Worm (Caenorhabditis elegans) whole organism, early embryonic: ENCODE measurements around the gene rbm-22.

Source experiments
- B0310.2 ChIP-seq: sonication (generic microtip); optimal IDR thresholded peaks from 2 replicates; lab custom pipeline; 2016; ENCODE audit warnings: mild to moderate bottlenecking, missing genetic modification characterization, missing compliant biosample characterization
- F13C5.2 ChIP-seq: sonication (generic microtip); optimal IDR thresholded peaks from 2 replicates; lab custom pipeline; 2017; ENCODE audit warnings: mild to moderate bottlenecking, missing genetic modification characterization, inconsistent platforms, missing compliant biosample characterization
- aly-1 ChIP-seq: sonication (generic microtip); optimal IDR thresholded peaks from 2 replicates; lab custom pipeline; 2016; ENCODE audit warnings: missing genetic modification characterization, missing compliant biosample characterization
- ama-1 ChIP-seq: fragments of 150-350 bp; optimal IDR thresholded peaks from 2 replicates; lab custom pipeline; 2014
- ceh-13 ChIP-seq: fragments of 200-800 bp; sonication (Bioruptor generic); optimal IDR thresholded peaks from 2 replicates; lab custom pipeline; 2018; ENCODE audit warnings: mild to moderate bottlenecking, missing genetic modification characterization, missing compliant biosample characterization
- ceh-36 ChIP-seq: sonication (generic microtip); optimal IDR thresholded peaks from 2 replicates; lab custom pipeline; 2016; ENCODE audit warnings: missing genetic modification characterization, inconsistent platforms, missing compliant biosample characterization
- ets-7 ChIP-seq: sonication (generic microtip); optimal IDR thresholded peaks from 2 replicates; lab custom pipeline; 2016; ENCODE audit warnings: missing genotype, missing genetic modification characterization, missing compliant biosample characterization
- flt-1 ChIP-seq: fragments of 200-800 bp; sonication (Bioruptor generic); IDR thresholded peaks from 2 replicates; pipeline ENCODE4 v1.3.6; 2022; ENCODE audit warnings: missing genetic modification characterization, missing compliant biosample characterization
- hmbx-1 ChIP-seq: sonication (generic microtip); optimal IDR thresholded peaks from 2 replicates; lab custom pipeline; 2016; ENCODE audit warnings: mild to moderate bottlenecking, missing genetic modification characterization, missing compliant biosample characterization
- hmg-4 ChIP-seq: fragments of 200-800 bp; sonication (Bioruptor generic); optimal IDR thresholded peaks from 2 replicates; lab custom pipeline; 2018; ENCODE audit warnings: mild to moderate bottlenecking, missing genetic modification characterization, missing compliant biosample characterization
- hnd-1 ChIP-seq: sonication (generic microtip); optimal IDR thresholded peaks from 2 replicates; lab custom pipeline; 2016; ENCODE audit warnings: missing genetic modification characterization, missing compliant biosample characterization
- pes-1 ChIP-seq: fragments of 200-800 bp; sonication (Bioruptor generic); IDR thresholded peaks from 2 replicates; pipeline ENCODE4 v1.3.6; 2022; ENCODE audit warnings: missing genetic modification reagents, missing genetic modification characterization, missing compliant biosample characterization
- scrt-1 ChIP-seq: fragments of 200-800 bp; sonication (Bioruptor generic); IDR thresholded peaks from 2 replicates; pipeline ENCODE4 v1.3.6; 2022; ENCODE audit warnings: missing genetic modification characterization, missing compliant biosample characterization
- sea-1 ChIP-seq: fragments of 200-800 bp; sonication (Bioruptor generic); conservative IDR thresholded peaks from 2 replicates; pipeline ENCODE4 v1.3.6; 2022; ENCODE audit warnings: missing genetic modification characterization, missing compliant biosample characterization
- tbx-11 ChIP-seq: fragments of 200-800 bp; sonication (Bioruptor generic); IDR thresholded peaks from 2 replicates; pipeline ENCODE4 v1.3.6; 2022; ENCODE audit warnings: missing genetic modification characterization, missing compliant biosample characterization
- tbx-37 ChIP-seq: fragments of 200-800 bp; sonication (Bioruptor generic); conservative IDR thresholded peaks from 2 replicates; pipeline ENCODE4 v1.3.6; 2022; ENCODE audit warnings: missing genetic modification reagents, missing genetic modification characterization, missing compliant biosample characterization
- tra-4 ChIP-seq: sonication (generic microtip); optimal IDR thresholded peaks from 2 replicates; lab custom pipeline; 2017; ENCODE audit warnings: missing genetic modification characterization, missing compliant biosample characterization

Gene rbm-22

ce11 chrIV:10851136-10851535 lies 10.1 kb upstream of the rbm-22 start:
- TF ChIP-seq hmg-4 (no peak), F13C5.2 (tag; lab: Kevin White, UChicago) (no peak), hnd-1 (tag; lab: Kevin White, UChicago) (no peak)

DNA sequence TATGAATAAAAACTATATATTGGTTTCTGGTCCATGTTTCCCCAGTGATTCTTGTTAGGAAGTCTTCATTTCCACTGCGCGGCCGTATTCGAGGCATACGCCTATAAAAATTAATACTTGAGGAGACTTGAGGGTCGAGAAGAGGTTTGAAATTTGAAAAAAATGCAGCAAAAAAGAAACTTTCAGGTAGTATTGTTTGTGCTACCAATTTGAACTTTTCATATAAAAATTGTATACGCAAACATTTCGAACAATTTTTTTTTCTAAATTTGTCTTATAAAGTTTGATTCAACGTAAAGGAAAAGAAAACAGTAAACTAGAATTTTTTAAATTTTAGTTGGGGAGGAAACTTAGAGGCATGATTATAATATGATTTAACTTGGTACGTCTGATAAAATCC lies 9.4 kb upstream of the rbm-22 start, which contains the start of gene T11G6.4:
Gene T11G6.4, minus strand, starts transcription at position 101 of the 400 bp plus-strand sequence.
- no peak for TF ChIP-seq tra-4 (tag; lab: Kevin White, UChicago)
- TF ChIP-seq sea-1 (GFP tag; lab: Robert Waterston, UW) = no peak
- no peak for TF ChIP-seq aly-1 (tag; lab: Kevin White, UChicago)
- no peak for TF ChIP-seq flt-1 (GFP tag; lab: Robert Waterston, UW)
- no peak for TF ChIP-seq ets-7 (tag; lab: Kevin White, UChicago)
- TF ChIP-seq ceh-13 (GFP tag; lab: Kevin White, UChicago) = no peak
- no peak for TF ChIP-seq ceh-36 (tag; lab: Kevin White, UChicago)
- TF ChIP-seq tbx-37 (GFP tag; lab: Robert Waterston, UW) = no peak
- no peak for TF ChIP-seq pes-1 (GFP tag; lab: Robert Waterston, UW)
- TF ChIP-seq hnd-1 (tag; lab: Kevin White, UChicago) = no peak
- no peak for TF ChIP-seq ama-1
- TF ChIP-seq B0310.2 (tag; lab: Kevin White, UChicago) = no peak
- no peak for TF ChIP-seq hmbx-1 (tag; lab: Kevin White, UChicago)
- no peak for TF ChIP-seq hmg-4
- no peak for TF ChIP-seq scrt-1
- no peak for TF ChIP-seq F13C5.2 (tag; lab: Kevin White, UChicago)
- TF ChIP-seq tbx-11 (GFP tag; lab: Robert Waterston, UW) = no peak

ce11 chrIV:10852403-10852802 lies 8.8 kb upstream of the rbm-22 start:
- TF ChIP-seq hnd-1 (tag; lab: Kevin White, UChicago) = no peak
- TF ChIP-seq tbx-11 (GFP tag; lab: Robert Waterston, UW) = no peak
- TF ChIP-seq aly-1 (tag; lab: Kevin White, UChicago) = no peak
- TF ChIP-seq flt-1 (GFP tag; lab: Robert Waterston, UW) = no peak
- no peak for TF ChIP-seq ceh-13 (GFP tag; lab: Kevin White, UChicago)
- TF ChIP-seq pes-1 (GFP tag; lab: Robert Waterston, UW) = no peak
- no peak for TF ChIP-seq ets-7 (tag; lab: Kevin White, UChicago)
- TF ChIP-seq hmg-4 = no peak
- TF ChIP-seq tra-4 (tag; lab: Kevin White, UChicago) = no peak
- TF ChIP-seq scrt-1 = no peak
- no peak for TF ChIP-seq ama-1
- no peak for TF ChIP-seq F13C5.2 (tag; lab: Kevin White, UChicago)
- TF ChIP-seq ceh-36 (tag; lab: Kevin White, UChicago) = no peak

DNA sequence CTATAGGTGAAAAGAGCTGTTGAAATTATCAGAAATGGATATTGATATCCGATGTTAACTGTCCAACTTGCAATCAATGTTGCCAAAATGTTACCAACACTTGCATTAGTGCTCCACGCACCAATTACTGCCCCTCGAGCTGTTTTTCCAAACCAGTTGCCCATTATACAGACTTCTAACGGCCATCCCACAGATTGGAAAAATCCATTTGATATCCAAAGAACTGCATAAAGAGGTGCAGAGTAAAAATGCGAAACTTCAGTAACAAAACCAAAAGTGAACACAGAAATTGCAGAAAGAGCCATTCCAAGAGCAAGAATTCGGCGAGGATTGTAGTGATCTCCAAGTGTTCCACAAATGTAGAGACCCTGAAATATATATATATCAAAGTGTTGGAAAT lies 7.2 kb upstream of the rbm-22 start:
- no peak for TF ChIP-seq hnd-1 (tag; lab: Kevin White, UChicago)
- no peak for TF ChIP-seq aly-1 (tag; lab: Kevin White, UChicago)
- no peak for TF ChIP-seq ets-7 (tag; lab: Kevin White, UChicago)
- no peak for TF ChIP-seq tbx-11 (GFP tag; lab: Robert Waterston, UW)
- no peak for TF ChIP-seq ceh-36 (tag; lab: Kevin White, UChicago)
- TF ChIP-seq tbx-37 (GFP tag; lab: Robert Waterston, UW) = no peak
- no peak for TF ChIP-seq sea-1 (GFP tag; lab: Robert Waterston, UW)
- no peak for TF ChIP-seq F13C5.2 (tag; lab: Kevin White, UChicago)
- no peak for TF ChIP-seq ceh-13 (GFP tag; lab: Kevin White, UChicago)
- TF ChIP-seq hmg-4 = no peak
- TF ChIP-seq hmbx-1 (tag; lab: Kevin White, UChicago) = no peak
- TF ChIP-seq scrt-1 = no peak
- TF ChIP-seq tra-4 (tag; lab: Kevin White, UChicago) = no peak
- TF ChIP-seq ama-1 = no peak
- no peak for TF ChIP-seq pes-1 (GFP tag; lab: Robert Waterston, UW)

DNA sequence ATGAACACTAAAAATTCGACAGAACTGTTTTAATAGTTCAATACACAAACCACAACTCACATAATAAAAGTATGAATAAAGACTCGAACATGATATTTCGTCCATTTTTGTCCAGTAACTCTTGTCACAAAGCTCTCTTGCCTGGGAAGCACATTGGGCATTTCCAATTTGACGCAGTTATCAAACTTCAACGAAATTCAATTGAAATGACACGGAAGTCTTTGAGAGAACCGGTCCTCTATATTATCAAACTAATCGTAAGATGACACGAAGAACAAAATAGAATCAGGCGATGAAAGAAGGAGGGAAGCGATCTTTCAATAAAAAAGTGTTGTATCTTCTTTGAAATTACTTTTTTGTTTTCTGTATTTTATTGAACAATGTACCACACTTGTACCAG lies 6.2 kb upstream of the rbm-22 start, which contains the start of gene T11G6.3:
Gene T11G6.3, minus strand, starts transcription at position 189 of the 400 bp plus-strand sequence.
- TF ChIP-seq ets-7 (tag; lab: Kevin White, UChicago) (no peak), tra-4 (tag; lab: Kevin White, UChicago) (no peak), hmbx-1 (tag; lab: Kevin White, UChicago) (no peak), hmg-4 (no peak), hnd-1 (tag; lab: Kevin White, UChicago) (no peak), F13C5.2 (tag; lab: Kevin White, UChicago) (no peak)

DNA sequence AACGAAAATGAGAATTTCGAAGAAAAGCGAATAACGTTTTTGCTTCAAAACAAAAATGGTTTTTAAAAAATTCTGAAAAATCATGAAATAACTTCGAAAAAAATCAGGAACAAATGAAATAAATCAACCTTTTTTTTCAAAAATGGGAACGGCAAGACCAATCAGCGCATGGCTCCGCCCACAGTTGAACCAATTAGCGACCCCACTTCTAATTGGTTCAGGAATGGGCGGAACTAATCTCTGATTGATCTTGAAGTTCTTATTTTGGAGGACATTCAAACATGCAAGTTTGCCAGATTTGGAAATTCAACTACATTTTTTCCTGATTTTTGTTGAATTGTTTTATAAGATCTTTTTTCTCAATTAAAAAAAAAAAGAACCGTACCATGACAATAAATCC lies 5.3 kb upstream of the rbm-22 start:
- TF ChIP-seq flt-1 (GFP tag; lab: Robert Waterston, UW) = no peak
- TF ChIP-seq scrt-1 = no peak
- no peak for TF ChIP-seq hmbx-1 (tag; lab: Kevin White, UChicago)
- no peak for TF ChIP-seq hmg-4

- no peak for TF ChIP-seq tbx-37 (GFP tag; lab: Robert Waterston, UW)
- TF ChIP-seq ceh-13 (GFP tag; lab: Kevin White, UChicago) = no peak
- no peak for TF ChIP-seq F13C5.2 (tag; lab: Kevin White, UChicago)
- TF ChIP-seq tbx-11 (GFP tag; lab: Robert Waterston, UW) = no peak
- no peak for TF ChIP-seq pes-1 (GFP tag; lab: Robert Waterston, UW)
- TF ChIP-seq ceh-36 (tag; lab: Kevin White, UChicago) = no peak
- no peak for TF ChIP-seq flt-1 (GFP tag; lab: Robert Waterston, UW)
- TF ChIP-seq hmg-4 = no peak
- TF ChIP-seq aly-1 (tag; lab: Kevin White, UChicago) = no peak
- TF ChIP-seq hmbx-1 (tag; lab: Kevin White, UChicago) = no peak
- TF ChIP-seq ama-1 = no peak
- TF ChIP-seq sea-1 (GFP tag; lab: Robert Waterston, UW) = no peak
- no peak for TF ChIP-seq ets-7 (tag; lab: Kevin White, UChicago)
- no peak for TF ChIP-seq scrt-1
- TF ChIP-seq tra-4 (tag; lab: Kevin White, UChicago) = no peak
- no peak for TF ChIP-seq hnd-1 (tag; lab: Kevin White, UChicago)
Observed at ce11 chrIV:10858300-10859016, 2.7 kb upstream of the rbm-22 start, which contains the start of the genes T11G6.2 and hars-1. Gene T11G6.2, minus strand, starts transcription at chrIV:10858496. Gene hars-1, plus strand, starts transcription at chrIV:10858957.
